Worm (Caenorhabditis elegans): ENCODE results near the gene fat-1.

The fat-1 gene

ce11 chrIV:13322429-13322828 lies 7.0 kb downstream of the fat-1 start (continued):
- no peak for TF ChIP-seq Y48G9A.11 (GFP tag; IDR thresholded peaks at IDR 0.05)
- peak; percentile 20; the same call in 1 of the 2 replicates for TF ChIP-seq set-16 (GFP tag; IDR thresholded peaks at IDR 0.05)
- TF ChIP-seq F37D6.2 (tag; optimal IDR thresholded peaks at IDR 0.05), result no peak
- TF ChIP-seq ZK546.5 (tag; optimal IDR thresholded peaks at IDR 0.05), result no peak
- TF ChIP-seq Y5F2A.4 (GFP tag; optimal IDR thresholded peaks at IDR 0.05), result no peak
- TF ChIP-seq ama-1 (optimal IDR thresholded peaks at IDR 0.05), result no peak
- TF ChIP-seq daf-19 (GFP tag; conservative IDR thresholded peaks at IDR 0.05), result no peak
- no peak for TF ChIP-seq duxl-1 (tag; optimal IDR thresholded peaks at IDR 0.05; ENCODE audit: poor library complexity)
- TF ChIP-seq T26A8.4 (GFP tag; IDR thresholded peaks at IDR 0.05), result peak; percentile 46
- no peak for TF ChIP-seq egl-27 (tag; optimal IDR thresholded peaks at IDR 0.05)
- no peak for TF ChIP-seq unc-130 (GFP tag; optimal IDR thresholded peaks at IDR 0.05)
- no peak for TF ChIP-seq lin-29 (GFP tag; IDR thresholded peaks at IDR 0.05)
- TF ChIP-seq ceh-20 (GFP tag; IDR thresholded peaks at IDR 0.05), result peak; percentile 54; the same call in 1 of the 2 replicates
- peak; percentile 49; the same call in 1 of the 2 replicates for TF ChIP-seq hmg-1.1 (GFP tag; IDR thresholded peaks at IDR 0.05)
- TF ChIP-seq nhr-25 (tag; optimal IDR thresholded peaks at IDR 0.05; ENCODE audit: borderline replicate concordance, insufficient read depth), result peak; percentile 58
- no peak for TF ChIP-seq sdz-12 (GFP tag; optimal IDR thresholded peaks at IDR 0.05)
- no peak for TF ChIP-seq D1046.2 (GFP tag; IDR thresholded peaks at IDR 0.05)
- TF ChIP-seq nhr-42 (GFP tag; IDR thresholded peaks at IDR 0.05), result no peak
- TF ChIP-seq arid-1 (GFP tag; conservative IDR thresholded peaks at IDR 0.05), result no peak
- 0 out of 2 replicates have a peak, but pooled peaks have one; percentile 34 for TF ChIP-seq Y105C5A.15 (GFP tag; IDR thresholded peaks at IDR 0.05)
- TF ChIP-seq F44E2.7 (GFP tag; IDR thresholded peaks at IDR 0.05), result no peak
- TF ChIP-seq spr-1 (tag; optimal IDR thresholded peaks at IDR 0.05), result no peak
- peak; percentile 78 for TF ChIP-seq mes-2 (tag; optimal IDR thresholded peaks at IDR 0.05; ENCODE audit: poor library complexity, severe bottlenecking)
- TF ChIP-seq R02D3.7 (tag; optimal IDR thresholded peaks at IDR 0.05), result no peak
- peak; percentile 88 for TF ChIP-seq nhr-6 (tag; optimal IDR thresholded peaks at IDR 0.05)
- TF ChIP-seq ces-1 (GFP tag; optimal IDR thresholded peaks at IDR 0.05), result no peak
- peak; percentile 94 for TF ChIP-seq nhr-28 (tag; optimal IDR thresholded peaks at IDR 0.05)
- no peak for TF ChIP-seq lin-15B (tag; optimal IDR thresholded peaks at IDR 0.05)
- no peak for TF ChIP-seq egl-43 (GFP tag; IDR thresholded peaks at IDR 0.05)
- TF ChIP-seq nhr-111 (GFP tag; optimal IDR thresholded peaks at IDR 0.05), result no peak
- no peak for TF ChIP-seq vab-7 (GFP tag; IDR thresholded peaks at IDR 0.05)
- TF ChIP-seq hlh-30 (tag; optimal IDR thresholded peaks at IDR 0.05; ENCODE audit: insufficient read depth), result peak; percentile 88
- no peak for TF ChIP-seq daf-8 (GFP tag; IDR thresholded peaks at IDR 0.05)
- no peak for TF ChIP-seq F10B5.3 (tag; optimal IDR thresholded peaks at IDR 0.05)
- TF ChIP-seq ztf-7 (tag; optimal IDR thresholded peaks at IDR 0.05), result peak; percentile 82
- no peak for TF ChIP-seq skn-1 (tag; optimal IDR thresholded peaks at IDR 0.05)
- TF ChIP-seq dmd-9 (GFP tag; IDR thresholded peaks at IDR 0.05), result no peak
- no peak for TF ChIP-seq daf-12 (tag; optimal IDR thresholded peaks at IDR 0.05)
- TF ChIP-seq ZK337.2 (GFP tag; IDR thresholded peaks at IDR 0.05), result no peak
- TF ChIP-seq ceh-82 (tag; optimal IDR thresholded peaks at IDR 0.05), result no peak
- peak; percentile 97 for TF ChIP-seq aha-1 (tag)
- TF ChIP-seq mdt-29 (GFP tag; IDR thresholded peaks at IDR 0.05), result peak; percentile 91
- no peak for TF ChIP-seq Y75B8A.6 (GFP tag; IDR thresholded peaks at IDR 0.05)
- peak; percentile 77 for TF ChIP-seq tra-1 (GFP tag; IDR thresholded peaks at IDR 0.05)
- TF ChIP-seq nhr-48 (tag; optimal IDR thresholded peaks at IDR 0.05), result peak; percentile 92
- TF ChIP-seq zip-11 (GFP tag; IDR thresholded peaks at IDR 0.05), result no peak
- TF ChIP-seq lir-3 (tag; optimal IDR thresholded peaks at IDR 0.05), result no peak
- TF ChIP-seq nhr-10 (tag; optimal IDR thresholded peaks at IDR 0.05), result peak; percentile 80
- TF ChIP-seq rbr-2 (tag; optimal IDR thresholded peaks at IDR 0.05), result peak; percentile 60
- TF ChIP-seq dpl-1 (GFP tag; optimal IDR thresholded peaks at IDR 0.05), result peak; percentile 36
- peak; percentile 64 to 84 for TF ChIP-seq lsy-2 (tag; optimal IDR thresholded peaks at IDR 0.05)
- no peak for TF ChIP-seq zfp-2 (tag; optimal IDR thresholded peaks at IDR 0.05)
